Worm (Caenorhabditis elegans): ENCODE measurements around the gene ZK105.5.
"Not testable (repeated sequence)": the region's sequence is repeated elsewhere in the genome, so short reads cannot be mapped to it uniquely, and the experiment has no call there.

Gene ZK105.5

ce11 chrV:7713691-7714090, 3.8 kb downstream of the ZK105.5 start, which contains the start of gene ZK105.1:
TSS of gene ZK105.1 (plus strand) at chrV:7713991.
- TF ChIP-seq unc-62 (GFP tag; optimal IDR thresholded peaks at IDR 0.05) (no peak), eor-1 (tag; optimal IDR thresholded peaks at IDR 0.05) (no peak), daf-12 (tag; optimal IDR thresholded peaks at IDR 0.05) (no peak), egl-27 (tag; optimal IDR thresholded peaks at IDR 0.05) (no peak), pqm-1 (tag; optimal IDR thresholded peaks at IDR 0.05) (no peak), ceh-82 (tag; optimal IDR thresholded peaks at IDR 0.05) (no peak), jun-1 (tag; optimal IDR thresholded peaks at IDR 0.05) (no peak), egl-5 (tag; optimal IDR thresholded peaks at IDR 0.05) (no peak), ztf-11 (tag; optimal IDR thresholded peaks at IDR 0.05) (no peak), fos-1 (tag; optimal IDR thresholded peaks at IDR 0.05) (no peak), ceh-9 (tag; optimal IDR thresholded peaks at IDR 0.05) (no peak), ceh-16 (tag; optimal IDR thresholded peaks at IDR 0.05) (no peak), elt-1 (tag; optimal IDR thresholded peaks at IDR 0.05) (no peak), lin-15B (tag; optimal IDR thresholded peaks at IDR 0.05) (no peak)

- TF ChIP-seq egl-5 (tag; optimal IDR thresholded peaks at IDR 0.05), result no peak
- no peak for TF ChIP-seq daf-12 (tag; optimal IDR thresholded peaks at IDR 0.05)
- TF ChIP-seq nhr-11 (tag; optimal IDR thresholded peaks at IDR 0.05), result no peak
- TF ChIP-seq nhr-12 (tag; optimal IDR thresholded peaks at IDR 0.05), result no peak
- TF ChIP-seq ceh-16 (tag; optimal IDR thresholded peaks at IDR 0.05), result no peak
- TF ChIP-seq nhr-76 (tag; optimal IDR thresholded peaks at IDR 0.05), result no peak
- TF ChIP-seq mml-1 (tag; optimal IDR thresholded peaks at IDR 0.05), result no peak
- TF ChIP-seq zag-1 (tag; optimal IDR thresholded peaks at IDR 0.05), result no peak
- no peak for TF ChIP-seq ztf-4 (tag; optimal IDR thresholded peaks at IDR 0.05)
Measured at ce11 chrV:7713072-7713471, 4.5 kb downstream of the ZK105.5 start, which contains the start of gene ZK105.13. TSS of gene ZK105.13 (minus strand) at chrV:7713172.

ce11 chrV:7708525-7708924, 9.0 kb downstream of the ZK105.5 start, which contains the start of gene ZK105.11:
TSS of gene ZK105.11 (minus strand) at chrV:7708625.
- TF ChIP-seq tbx-2 (tag; optimal IDR thresholded peaks at IDR 0.05), result no peak
- no peak for TF ChIP-seq nhr-77 (tag; optimal IDR thresholded peaks at IDR 0.05)
- no peak for TF ChIP-seq lsy-12 (tag; optimal IDR thresholded peaks at IDR 0.05)
- TF ChIP-seq ama-1 (optimal IDR thresholded peaks at IDR 0.05), result no peak
- no peak for TF ChIP-seq hmg-11 (tag; optimal IDR thresholded peaks at IDR 0.05)
- TF ChIP-seq ZK546.5 (tag; optimal IDR thresholded peaks at IDR 0.05), result no peak
- no peak for TF ChIP-seq ceh-28 (tag; optimal IDR thresholded peaks at IDR 0.05)
- no peak for TF ChIP-seq lin-15B (tag; optimal IDR thresholded peaks at IDR 0.05)
- no peak for TF ChIP-seq nhr-25 (tag; optimal IDR thresholded peaks at IDR 0.05)
- TF ChIP-seq ztf-4 (tag; optimal IDR thresholded peaks at IDR 0.05), result no peak

- TF ChIP-seq ama-1 (optimal IDR thresholded peaks at IDR 0.05) (no peak), hmg-11 (tag; optimal IDR thresholded peaks at IDR 0.05) (no peak), lsy-12 (tag; optimal IDR thresholded peaks at IDR 0.05) (no peak)
Measured at ce11 chrV:7705316-7705715, 12.2 kb downstream of the ZK105.5 start, which contains the start of gene srw-3. TSS of gene srw-3 (plus strand) at chrV:7705616.

- TF ChIP-seq nhr-77, ceh-82, nhr-11 (tag; optimal IDR thresholded peaks at IDR 0.05): not testable (repeated sequence)
Measured at ce11 chrV:7703536-7703935, 14.0 kb downstream of the ZK105.5 start, which contains the start of gene srsx-40. TSS of gene srsx-40 (minus strand) at chrV:7703636.

- TF ChIP-seq ztf-4 (tag; optimal IDR thresholded peaks at IDR 0.05) (no peak), unc-39 (tag; optimal IDR thresholded peaks at IDR 0.05) (no peak), ceh-16 (tag; optimal IDR thresholded peaks at IDR 0.05) (no peak), egl-5 (tag; optimal IDR thresholded peaks at IDR 0.05) (no peak), R02D3.7 (tag; optimal IDR thresholded peaks at IDR 0.05) (no peak), nhr-25 (tag; optimal IDR thresholded peaks at IDR 0.05) (no peak), nhr-28 (tag; optimal IDR thresholded peaks at IDR 0.05) (no peak), nhr-67 (tag; optimal IDR thresholded peaks at IDR 0.05) (no peak), ceh-9 (tag; optimal IDR thresholded peaks at IDR 0.05) (no peak), nhr-76 (tag; optimal IDR thresholded peaks at IDR 0.05) (no peak), elt-2 (tag; optimal IDR thresholded peaks at IDR 0.05) (no peak), fkh-10 (GFP tag; optimal IDR thresholded peaks at IDR 0.05) (no peak), lin-39 (tag; optimal IDR thresholded peaks at IDR 0.05) (no peak), tbx-2 (tag; optimal IDR thresholded peaks at IDR 0.05) (no peak), fkh-2 (tag; optimal IDR thresholded peaks at IDR 0.05) (no peak), ama-1 (optimal IDR thresholded peaks at IDR 0.05) (no peak), nhr-237 (tag; optimal IDR thresholded peaks at IDR 0.05) (no peak), nhr-11 (tag; optimal IDR thresholded peaks at IDR 0.05) (no peak), snpc-4 (tag; optimal IDR thresholded peaks at IDR 0.05) (no peak)
Measured at ce11 chrV:7696842-7697241, 20.7 kb downstream of the ZK105.5 start, which contains the start of gene ZK105.3. TSS of gene ZK105.3 (plus strand) at chrV:7697142.

Measured in whole organism, L3 larva.